Fruit fly (Drosophila melanogaster) whole organism, embryonic: ENCODE data around the gene CG3652.

Experiments
- BEAF-32 ChIP-seq: fragments of 200-800 bp; sonication (Bioruptor generic); optimal IDR thresholded peaks from 3 replicates; lab custom pipeline; 2017; ENCODE audit warnings: missing biosample characterization, missing genetic modification characterization, mild to moderate bottlenecking, moderate library complexity, missing genetic modification reagents
- Bgb ChIP-seq: fragments of 200-800 bp; sonication (Bioruptor generic); IDR thresholded peaks from 2 replicates; pipeline ENCODE4 v1.3.6; 2022; ENCODE audit warnings: missing biosample characterization, missing genetic modification characterization; ENCODE audit not compliant: partially characterized antibody
- CG11560 ChIP-seq: fragments of 200-800 bp; sonication (Bioruptor generic); IDR thresholded peaks from 3 replicates; pipeline ENCODE4 v1.3.6; 2022; ENCODE audit warnings: missing biosample characterization, missing genetic modification characterization
- CG12659 ChIP-seq: fragments of 200-800 bp; sonication (Bioruptor generic); optimal IDR thresholded peaks from 3 replicates; lab custom pipeline; 2017; ENCODE audit warnings: mild to moderate bottlenecking, missing biosample characterization, missing genetic modification reagents, missing genetic modification characterization
- CG13287 ChIP-seq: fragments of 200-800 bp; sonication (Bioruptor generic); IDR thresholded peaks from 2 replicates; pipeline ENCODE4 v1.3.6; 2022; ENCODE audit warnings: missing biosample characterization, missing genetic modification characterization; ENCODE audit not compliant: partially characterized antibody
- CG13296 ChIP-seq: fragments of 200-800 bp; sonication (Bioruptor generic); optimal IDR thresholded peaks from 3 replicates; lab custom pipeline; 2018; ENCODE audit warnings: missing biosample characterization, mild to moderate bottlenecking, missing genetic modification characterization
- CG13775 ChIP-seq: fragments of 200-800 bp; sonication (Bioruptor generic); optimal IDR thresholded peaks from 3 replicates; lab custom pipeline; 2017; ENCODE audit warnings: missing biosample characterization, mild to moderate bottlenecking, missing genetic modification characterization
- CG14710 ChIP-seq: fragments of 200-800 bp; sonication (Bioruptor generic); optimal IDR thresholded peaks from 3 replicates; lab custom pipeline; 2019; ENCODE audit warnings: missing biosample characterization, mild to moderate bottlenecking, missing genetic modification characterization, moderate library complexity
- CG14860 ChIP-seq: fragments of 200-800 bp; sonication (Bioruptor generic); IDR thresholded peaks from 3 replicates; pipeline ENCODE4 v1.3.6; 2022; ENCODE audit warnings: missing biosample characterization, missing genetic modification characterization; ENCODE audit not compliant: partially characterized antibody
- CG17568 ChIP-seq: fragments of 200-800 bp; sonication (Bioruptor generic); optimal IDR thresholded peaks from 2 replicates; lab custom pipeline; 2018; ENCODE audit warnings: missing biosample characterization, mild to moderate bottlenecking, missing genetic modification characterization, moderate library complexity
- CG2116 ChIP-seq: fragments of 200-800 bp; sonication (Bioruptor generic); optimal IDR thresholded peaks from 3 replicates; lab custom pipeline; 2018; ENCODE audit warnings: missing biosample characterization, mild to moderate bottlenecking, missing genetic modification characterization
- CG30020 ChIP-seq: fragments of 200-800 bp; optimal IDR thresholded peaks from 2 replicates; lab custom pipeline; 2019; ENCODE audit warnings: missing biosample characterization, mild to moderate bottlenecking, missing genetic modification characterization, moderate library complexity
- CG33557 ChIP-seq: fragments of 200-800 bp; sonication (Bioruptor generic); optimal IDR thresholded peaks from 2 replicates; lab custom pipeline; 2019; ENCODE audit warnings: missing biosample characterization, mild to moderate bottlenecking, missing genetic modification characterization, moderate library complexity
- CG4617 ChIP-seq: fragments of 200-800 bp; sonication (Bioruptor generic); optimal IDR thresholded peaks from 3 replicates; lab custom pipeline; 2016; ENCODE audit warnings: missing biosample characterization, missing genetic modification characterization, borderline replicate concordance
- CG6254 ChIP-seq: fragments of 200-800 bp; sonication (Bioruptor generic); optimal IDR thresholded peaks from 3 replicates; lab custom pipeline; 2017; ENCODE audit warnings: mild to moderate bottlenecking, missing biosample characterization, missing genetic modification reagents, missing genetic modification characterization
- CHES-1-like ChIP-seq: fragments of 200-800 bp; sonication (Bioruptor generic); optimal IDR thresholded peaks from 2 replicates; lab custom pipeline; 2016; ENCODE audit warnings: missing biosample characterization, missing genetic modification characterization
- D19A ChIP-seq: fragments of 200-800 bp; optimal IDR thresholded peaks from 3 replicates; lab custom pipeline; 2019; ENCODE audit warnings: missing biosample characterization, mild to moderate bottlenecking, missing genetic modification characterization, moderate library complexity
- Dbx ChIP-seq: fragments of 200-800 bp; sonication (Bioruptor generic); IDR thresholded peaks from 3 replicates; pipeline ENCODE4 v1.3.6; 2022; ENCODE audit warnings: missing biosample characterization, missing genetic modification characterization
- Dll ChIP-seq: fragments of 200-800 bp; sonication (Bioruptor generic); IDR thresholded peaks from 4 replicates; pipeline ENCODE4 v1.3.6; 2022; ENCODE audit warnings: missing biosample characterization, missing genetic modification characterization; ENCODE audit not compliant: partially characterized antibody
- Doc2 ChIP-seq: fragments of 200-800 bp; sonication (Bioruptor generic); IDR thresholded peaks from 2 replicates; pipeline ENCODE4 v1.3.6; 2022; ENCODE audit warnings: missing biosample characterization, missing genetic modification characterization
- Dp ChIP-seq: fragments of 200-800 bp; sonication (Bioruptor generic); optimal IDR thresholded peaks from 2 replicates; lab custom pipeline; 2018; ENCODE audit warnings: missing biosample characterization, mild to moderate bottlenecking, missing genetic modification characterization, moderate library complexity
- Dref ChIP-seq: fragments of 200-800 bp; sonication (Bioruptor generic); IDR thresholded peaks from 2 replicates; pipeline ENCODE4 v1.3.6; 2022; ENCODE audit warnings: missing biosample characterization, missing genetic modification characterization
- E2f2 ChIP-seq: fragments of 200-800 bp; sonication (Bioruptor generic); IDR thresholded peaks from 2 replicates; pipeline ENCODE4 v1.3.6; 2022; ENCODE audit warnings: missing biosample characterization, missing genetic modification characterization
- MESR4 ChIP-seq: fragments of 200-800 bp; sonication (Bioruptor generic); optimal IDR thresholded peaks from 2 replicates; lab custom pipeline; 2018; ENCODE audit warnings: missing biosample characterization, mild to moderate bottlenecking, missing genetic modification characterization, moderate library complexity
- Myb ChIP-seq: fragments of 200-800 bp; sonication (Bioruptor generic); optimal IDR thresholded peaks from 2 replicates; lab custom pipeline; 2016; ENCODE audit warnings: missing biosample characterization, missing genetic modification characterization
- Oaz ChIP-seq: fragments of 200-800 bp; sonication (Bioruptor generic); IDR thresholded peaks from 2 replicates; pipeline ENCODE4 v1.3.6; 2022; ENCODE audit warnings: missing biosample characterization, missing genetic modification characterization
- Opbp ChIP-seq: fragments of 200-800 bp; sonication (Bioruptor generic); IDR thresholded peaks from 3 replicates; pipeline ENCODE4 v1.3.6; 2022; ENCODE audit warnings: missing biosample characterization, missing genetic modification characterization; ENCODE audit not compliant: partially characterized antibody
- Optix ChIP-seq: fragments of 200-800 bp; sonication (Bioruptor generic); IDR thresholded peaks from 3 replicates; pipeline ENCODE4 v1.3.6; 2022; ENCODE audit warnings: missing biosample characterization, missing genetic modification characterization
- Scr ChIP-seq: fragments of 200-800 bp; sonication (Bioruptor generic); IDR thresholded peaks from 2 replicates; pipeline ENCODE4 v1.3.6; 2022; ENCODE audit warnings: missing biosample characterization, missing genetic modification characterization; ENCODE audit not compliant: partially characterized antibody
- Sox102F ChIP-seq: fragments of 200-800 bp; sonication (Bioruptor generic); optimal IDR thresholded peaks from 2 replicates; lab custom pipeline; 2018; ENCODE audit warnings: missing biosample characterization, mild to moderate bottlenecking, missing genetic modification characterization, moderate library complexity
- Stat92E ChIP-seq, 3 experiments: fragments of >200 bp in 2 of 3; fragments of 200-800 bp in 1 of 3; sonication (Bioruptor generic) in 1 of 3; optimal IDR thresholded peaks; 2 replicates each; lab custom pipeline; 2017 to 2019; ENCODE audit warnings: missing biosample characterization in 3 of 3, missing genetic modification characterization in 3 of 3, mild to moderate bottlenecking in 1 of 3, moderate library complexity in 1 of 3
- ase ChIP-seq: fragments of 200-800 bp; sonication (Bioruptor generic); IDR thresholded peaks from 3 replicates; pipeline ENCODE4 v1.3.6; 2022; ENCODE audit warnings: missing biosample characterization, missing genetic modification characterization
- ash1 ChIP-seq: fragments of 200-800 bp; sonication (Bioruptor generic); optimal IDR thresholded peaks from 2 replicates; lab custom pipeline; 2018; ENCODE audit warnings: missing biosample characterization, mild to moderate bottlenecking, missing genetic modification characterization
- bbx ChIP-seq: fragments of 200-800 bp; sonication (Bioruptor generic); IDR thresholded peaks from 2 replicates; pipeline ENCODE4 v1.3.6; 2022; ENCODE audit warnings: missing biosample characterization, missing genetic modification characterization; ENCODE audit not compliant: partially characterized antibody
- br ChIP-seq: fragments of >200 bp; optimal IDR thresholded peaks from 2 replicates; lab custom pipeline; 2017
- ci ChIP-seq: fragments of 200-800 bp; sonication (Bioruptor generic); IDR thresholded peaks from 3 replicates; pipeline ENCODE4 v1.3.6; 2022; ENCODE audit warnings: missing biosample characterization, missing genetic modification characterization
- esg ChIP-seq: fragments of 200-800 bp; sonication (Bioruptor generic); conservative IDR thresholded peaks from 2 replicates; pipeline ENCODE4 v1.3.6; 2022; ENCODE audit warnings: missing biosample characterization, missing genetic modification characterization
- ham ChIP-seq: fragments of 200-800 bp; sonication (Bioruptor generic); IDR thresholded peaks from 2 replicates; pipeline ENCODE4 v1.3.6; 2022; ENCODE audit warnings: missing biosample characterization, missing genetic modification characterization
- hbn ChIP-seq: fragments of 200-800 bp; sonication (Bioruptor generic); IDR thresholded peaks from 2 replicates; pipeline ENCODE4 v1.3.6; 2022; ENCODE audit warnings: missing biosample characterization, missing genetic modification characterization; ENCODE audit not compliant: partially characterized antibody
- ind ChIP-seq: fragments of 200-800 bp; sonication (Bioruptor generic); optimal IDR thresholded peaks from 3 replicates; lab custom pipeline; 2016; ENCODE audit warnings: missing biosample characterization, missing genetic modification characterization
- nerfin-2 ChIP-seq: fragments of 200-800 bp; sonication (Bioruptor generic); IDR thresholded peaks from 2 replicates; pipeline ENCODE4 v1.3.6; 2022; ENCODE audit warnings: missing biosample characterization, missing genetic modification characterization; ENCODE audit not compliant: partially characterized antibody
- pzg ChIP-seq: fragments of 200-800 bp; sonication (Bioruptor generic); optimal IDR thresholded peaks from 3 replicates; lab custom pipeline; 2018; ENCODE audit warnings: missing biosample characterization, mild to moderate bottlenecking, missing genetic modification characterization, moderate library complexity
- sima ChIP-seq: fragments of 200-800 bp; sonication (Bioruptor generic); optimal IDR thresholded peaks from 2 replicates; lab custom pipeline; 2016; ENCODE audit warnings: missing biosample characterization, missing genetic modification characterization
- stwl ChIP-seq: fragments of 200-800 bp; sonication (Bioruptor generic); optimal IDR thresholded peaks from 3 replicates; lab custom pipeline; 2018; ENCODE audit warnings: missing biosample characterization, mild to moderate bottlenecking, missing genetic modification characterization, moderate library complexity
- trem ChIP-seq: fragments of 200-800 bp; optimal IDR thresholded peaks from 3 replicates; lab custom pipeline; 2019; ENCODE audit warnings: missing biosample characterization, mild to moderate bottlenecking, missing genetic modification characterization, moderate library complexity
- unc-4 ChIP-seq: fragments of 200-800 bp; sonication (Bioruptor generic); IDR thresholded peaks from 2 replicates; pipeline ENCODE4 v1.3.6; 2022; ENCODE audit warnings: missing biosample characterization, missing genetic modification characterization; ENCODE audit not compliant: partially characterized antibody
- vnd ChIP-seq: fragments of 200-800 bp; sonication (Bioruptor generic); IDR thresholded peaks from 3 replicates; pipeline ENCODE4 v1.3.6; 2022; ENCODE audit warnings: missing biosample characterization, missing genetic modification characterization; ENCODE audit not compliant: partially characterized antibody
- vvl ChIP-seq: fragments of 200-800 bp; sonication (Bioruptor generic); IDR thresholded peaks from 2 replicates; pipeline ENCODE4 v1.3.6; 2022; ENCODE audit warnings: missing biosample characterization, missing genetic modification characterization

Gene CG3652

dm6 chr2L:4442010-4442587 lies 48.4 kb upstream of the CG3652 start, which contains the start of the genes Sfp24F and CG15432 (continued):
- TF ChIP-seq Dref (GFP tag; lab: Robert Waterston, UW) (peak; percentile 83), CG6254 (GFP tag; lab: Kevin White, UChicago) (no peak), sima (GFP tag; lab: Kevin White, UChicago) (no peak), E2f2 (peak; percentile 76), bbx (peak; percentile 41; the same call in 1 of the 2 replicates), ase (GFP tag; lab: Robert Waterston, UW) (no peak), Oaz (no peak), ham (GFP tag; lab: Robert Waterston, UW) (no peak), hbn (GFP tag; lab: Robert Waterston, UW) (peak; percentile 46), ci (GFP tag; lab: Robert Waterston, UW) (no peak; the same call in 2 of the 3 replicates), vnd (GFP tag; lab: Robert Waterston, UW) (0 out of 3 replicates have a peak, but pooled peaks have one; percentile 29), stwl (tag; lab: Kevin White, UChicago) (peak; percentile 83), Doc2 (no peak), Dll (GFP tag; lab: Robert Waterston, UW) (peak; percentile 73), ash1 (no peak), Sox102F (GFP tag; lab: Kevin White, UChicago) (no peak), CG33557 (GFP tag; lab: Kevin White, UChicago) (no peak), BEAF-32 (GFP tag; lab: Kevin White, UChicago) (peak; percentile 62), CG13296 (no peak), CG4617 (GFP tag; lab: Kevin White, UChicago) (peak; percentile 38), Dp (GFP tag; lab: Kevin White, UChicago) (peak; percentile 67), pzg (GFP tag; lab: Kevin White, UChicago) (peak; percentile 56), CG14710 (tag; lab: Kevin White, UChicago) (peak; percentile 40), CG11560 (peak; percentile 98), MESR4 (GFP tag; lab: Kevin White, UChicago) (peak; percentile 30), trem (tag; lab: Kevin White, UChicago) (peak; percentile 43), CG2116 (GFP tag; lab: Kevin White, UChicago) (peak; percentile 72), CG13287 (peak; percentile 77), unc-4 (GFP tag; lab: Robert Waterston, UW) (peak; percentile 55), esg (GFP tag; lab: Robert Waterston, UW) (no peak), vvl (GFP tag; lab: Robert Waterston, UW) (no peak), Opbp (peak; percentile 39; the same call in 1 of the 3 replicates), CG14860 (GFP tag; lab: Robert Waterston, UW) (no peak), Scr (GFP tag; lab: Robert Waterston, UW) (peak; percentile 65), CG17568 (GFP tag; lab: Kevin White, UChicago) (no peak), br (lab: Kevin White, UChicago) (no peak), Myb (peak; percentile 94), Dbx (no peak), CG30020 (tag; lab: Kevin White, UChicago) (peak; percentile 76), CHES-1-like (GFP tag; lab: Kevin White, UChicago) (peak; percentile 5), Bgb (GFP tag; lab: Robert Waterston, UW) (peak; percentile 59), Optix (GFP tag; lab: Robert Waterston, UW) (no peak), CG12659 (GFP tag; lab: Kevin White, UChicago) (peak; percentile 8), nerfin-2 (no peak), ind (no peak), D19A (tag; lab: Kevin White, UChicago) (no peak), CG13775 (no peak), Stat92E (GFP tag; optimal IDR thresholded peaks at IDR 0.05; lab: Kevin White, UChicago) (no peak)
